Fruit fly (Drosophila melanogaster) whole organism, wandering third instar larva: Measurements from ENCODE around the gene Acsf3.

Source experiments
- Abd-B ChIP-seq: fragments of >200 bp; optimal IDR thresholded peaks from 2 replicates; lab custom pipeline; 2017; ENCODE audit warnings: missing biosample characterization, missing genetic modification characterization
- CG32264 ChIP-seq: fragments of 200-800 bp; sonication (Bioruptor generic); optimal IDR thresholded peaks from 2 replicates; lab custom pipeline; 2016; ENCODE audit warnings: missing biosample characterization, missing genetic modification characterization
- CG9705 ChIP-seq: fragments of 200-800 bp; sonication (Bioruptor generic); optimal IDR thresholded peaks from 2 replicates; lab custom pipeline; 2018; ENCODE audit warnings: missing biosample characterization, mild to moderate bottlenecking, missing genetic modification characterization
- CrebA ChIP-seq: fragments of 200-800 bp; sonication (Bioruptor generic); optimal IDR thresholded peaks from 2 replicates; lab custom pipeline; 2016; ENCODE audit warnings: missing biosample characterization, mild to moderate bottlenecking, missing genetic modification characterization, borderline replicate concordance
- Dfd ChIP-seq: fragments of >200 bp; optimal IDR thresholded peaks from 2 replicates; lab custom pipeline; 2017; ENCODE audit warnings: missing biosample characterization, missing genetic modification characterization
- Dif ChIP-seq: fragments of 200-275, 200-300 bp; sonication (Bioruptor generic); optimal IDR thresholded peaks from 2 replicates; lab custom pipeline; 2018; ENCODE audit warnings: missing biosample characterization, missing genetic modification characterization; ENCODE audit not compliant: partially characterized antibody
- GATAd ChIP-seq: sonication (Bioruptor generic); optimal IDR thresholded peaks from 2 replicates; lab custom pipeline; 2016; ENCODE audit warnings: missing biosample characterization, missing genetic modification characterization
- HLH106 ChIP-seq: fragments of 200-800 bp; optimal IDR thresholded peaks from 3 replicates; lab custom pipeline; 2019; ENCODE audit warnings: missing biosample characterization, mild to moderate bottlenecking, missing genetic modification characterization, moderate library complexity
- Hnf4 ChIP-seq: fragments of 200-800 bp; sonication (Bioruptor generic); optimal IDR thresholded peaks from 2 replicates; lab custom pipeline; 2016; ENCODE audit warnings: missing biosample characterization, mild to moderate bottlenecking, missing genetic modification characterization
- Hr78 ChIP-seq: fragments of >200 bp; optimal IDR thresholded peaks from 2 replicates; lab custom pipeline; 2017; ENCODE audit warnings: missing biosample characterization, missing genetic modification characterization
- Hr83 ChIP-seq: fragments of 200-300 bp; sonication (Bioruptor generic); optimal IDR thresholded peaks from 2 replicates; lab custom pipeline; 2016; ENCODE audit warnings: missing biosample characterization, mild to moderate bottlenecking, missing genetic modification characterization, moderate library complexity; ENCODE audit not compliant: poor library complexity, severe bottlenecking
- Jra ChIP-seq: sonication (Bioruptor generic); optimal IDR thresholded peaks from 2 replicates; lab custom pipeline; 2016; ENCODE audit warnings: missing biosample characterization, missing genetic modification characterization
- Mio ChIP-seq: sonication (Bioruptor generic); optimal IDR thresholded peaks from 2 replicates; lab custom pipeline; 2016; ENCODE audit warnings: missing biosample characterization, missing genetic modification characterization
- Myc ChIP-seq: fragments of >200 bp; optimal IDR thresholded peaks from 2 replicates; lab custom pipeline; 2017
- N ChIP-seq: fragments of >200 bp; optimal IDR thresholded peaks from 2 replicates; lab custom pipeline; 2018; ENCODE audit warnings: missing biosample characterization, missing external identifiers, missing genetic modification characterization
- OdsH ChIP-seq: fragments of 200-800 bp; sonication (Bioruptor generic); optimal IDR thresholded peaks from 2 replicates; lab custom pipeline; 2016; ENCODE audit warnings: missing biosample characterization, mild to moderate bottlenecking, missing genetic modification characterization
- Rel ChIP-seq, 2 experiments: fragments of 200-800 bp; sonication (Bioruptor generic) in 1 of 2; optimal IDR thresholded peaks; 2 replicates in 1 of 2; 3 replicates in 1 of 2; lab custom pipeline; 2016 to 2019; ENCODE audit warnings: mild to moderate bottlenecking in 2 of 2, missing biosample characterization in 2 of 2, missing genetic modification characterization in 2 of 2, moderate library complexity in 1 of 2
- Sp1 ChIP-seq: fragments of 200-800 bp; sonication (Bioruptor generic); optimal IDR thresholded peaks from 3 replicates; lab custom pipeline; 2019; ENCODE audit warnings: missing biosample characterization, mild to moderate bottlenecking, missing genetic modification characterization, moderate library complexity
- Vsx2 ChIP-seq: fragments of 200-300, 225-300 bp; sonication (Bioruptor generic); optimal IDR thresholded peaks from 2 replicates; lab custom pipeline; 2018; ENCODE audit warnings: missing biosample characterization, missing genetic modification characterization; ENCODE audit not compliant: partially characterized antibody
- br ChIP-seq: fragments of 200-800 bp; sonication (Bioruptor generic); optimal IDR thresholded peaks from 2 replicates; lab custom pipeline; 2016; ENCODE audit warnings: missing biosample characterization, missing genetic modification characterization
- brk ChIP-seq: fragments of 200-800 bp; sonication (Bioruptor generic); optimal IDR thresholded peaks from 2 replicates; lab custom pipeline; 2016; ENCODE audit warnings: missing biosample characterization, mild to moderate bottlenecking, missing genetic modification characterization
- dl ChIP-seq, 2 experiments: fragments of 175-275, 200-275 bp in 1 of 2; fragments of 200-275 bp in 1 of 2; sonication (Bioruptor generic); optimal IDR thresholded peaks; lab custom pipeline; 2018; ENCODE audit warnings: mild to moderate bottlenecking in 2 of 2, missing biosample characterization in 2 of 2, missing genetic modification characterization in 2 of 2, moderate library complexity in 2 of 2; ENCODE audit not compliant: partially characterized antibody in 2 of 2, insufficient read depth in 1 of 2
- dmrt93B ChIP-seq: fragments of 200-800 bp; sonication (Bioruptor generic); optimal IDR thresholded peaks from 2 replicates; lab custom pipeline; 2018; ENCODE audit warnings: missing biosample characterization, mild to moderate bottlenecking, missing genetic modification characterization
- ey ChIP-seq: fragments of 200-800 bp; sonication (Bioruptor generic); optimal IDR thresholded peaks from 2 replicates; lab custom pipeline; 2016; ENCODE audit warnings: missing biosample characterization, missing genetic modification characterization
- foxo ChIP-seq, 2 experiments: fragments of 200-800 bp; sonication (Bioruptor generic); optimal IDR thresholded peaks; 2 replicates in 1 of 2; 3 replicates in 1 of 2; lab custom pipeline; 2016 to 2017; ENCODE audit warnings: missing biosample characterization in 2 of 2, missing genetic modification characterization in 2 of 2
- fru ChIP-seq: fragments of 200-800 bp; sonication (Bioruptor generic); optimal IDR thresholded peaks from 3 replicates; lab custom pipeline; 2016; ENCODE audit warnings: missing biosample characterization, mild to moderate bottlenecking, missing genetic modification characterization
- h ChIP-seq: fragments of 200-800 bp; sonication (Bioruptor generic); optimal IDR thresholded peaks from 3 replicates; lab custom pipeline; 2016; ENCODE audit warnings: missing biosample characterization, mild to moderate bottlenecking, missing genetic modification characterization
- jim ChIP-seq: fragments of 175-275, 200-325 bp; sonication (Bioruptor generic); optimal IDR thresholded peaks from 2 replicates; lab custom pipeline; 2016; ENCODE audit warnings: missing biosample characterization, mild to moderate bottlenecking, missing genetic modification characterization
- lola ChIP-seq: fragments of >200 bp; optimal IDR thresholded peaks from 2 replicates; lab custom pipeline; 2017; ENCODE audit warnings: missing biosample characterization, missing genetic modification characterization
- pan ChIP-seq: fragments of >200 bp; optimal IDR thresholded peaks from 2 replicates; lab custom pipeline; 2017
- psq ChIP-seq: fragments of 200-800 bp; sonication (Bioruptor generic); optimal IDR thresholded peaks from 3 replicates; lab custom pipeline; 2017; ENCODE audit warnings: missing biosample characterization, mild to moderate bottlenecking, missing genetic modification characterization, moderate library complexity
- rgr ChIP-seq: fragments of 200-800 bp; sonication (Bioruptor generic); optimal IDR thresholded peaks from 3 replicates; lab custom pipeline; 2016; ENCODE audit warnings: missing biosample characterization, mild to moderate bottlenecking, missing genetic modification characterization
- sage ChIP-seq: fragments of 200-800 bp; sonication (Bioruptor generic); optimal IDR thresholded peaks from 2 replicates; lab custom pipeline; 2016; ENCODE audit warnings: missing biosample characterization, mild to moderate bottlenecking, missing genetic modification characterization
- sv ChIP-seq: fragments of 200-800 bp; sonication (Bioruptor generic); optimal IDR thresholded peaks from 3 replicates; lab custom pipeline; 2016; ENCODE audit warnings: missing biosample characterization, missing genetic modification characterization
- tai ChIP-seq: sonication (Bioruptor generic); optimal IDR thresholded peaks from 2 replicates; lab custom pipeline; 2016; ENCODE audit warnings: missing biosample characterization, missing genetic modification characterization
- usp ChIP-seq: fragments of >200 bp; optimal IDR thresholded peaks from 2 replicates; lab custom pipeline; 2017; ENCODE audit warnings: missing biosample characterization, missing genetic modification characterization
- woc ChIP-seq: sonication (Bioruptor generic); optimal IDR thresholded peaks from 2 replicates; lab custom pipeline; 2016; ENCODE audit warnings: missing biosample characterization, mild to moderate bottlenecking, missing genetic modification characterization

Acsf3 gene

DNA sequence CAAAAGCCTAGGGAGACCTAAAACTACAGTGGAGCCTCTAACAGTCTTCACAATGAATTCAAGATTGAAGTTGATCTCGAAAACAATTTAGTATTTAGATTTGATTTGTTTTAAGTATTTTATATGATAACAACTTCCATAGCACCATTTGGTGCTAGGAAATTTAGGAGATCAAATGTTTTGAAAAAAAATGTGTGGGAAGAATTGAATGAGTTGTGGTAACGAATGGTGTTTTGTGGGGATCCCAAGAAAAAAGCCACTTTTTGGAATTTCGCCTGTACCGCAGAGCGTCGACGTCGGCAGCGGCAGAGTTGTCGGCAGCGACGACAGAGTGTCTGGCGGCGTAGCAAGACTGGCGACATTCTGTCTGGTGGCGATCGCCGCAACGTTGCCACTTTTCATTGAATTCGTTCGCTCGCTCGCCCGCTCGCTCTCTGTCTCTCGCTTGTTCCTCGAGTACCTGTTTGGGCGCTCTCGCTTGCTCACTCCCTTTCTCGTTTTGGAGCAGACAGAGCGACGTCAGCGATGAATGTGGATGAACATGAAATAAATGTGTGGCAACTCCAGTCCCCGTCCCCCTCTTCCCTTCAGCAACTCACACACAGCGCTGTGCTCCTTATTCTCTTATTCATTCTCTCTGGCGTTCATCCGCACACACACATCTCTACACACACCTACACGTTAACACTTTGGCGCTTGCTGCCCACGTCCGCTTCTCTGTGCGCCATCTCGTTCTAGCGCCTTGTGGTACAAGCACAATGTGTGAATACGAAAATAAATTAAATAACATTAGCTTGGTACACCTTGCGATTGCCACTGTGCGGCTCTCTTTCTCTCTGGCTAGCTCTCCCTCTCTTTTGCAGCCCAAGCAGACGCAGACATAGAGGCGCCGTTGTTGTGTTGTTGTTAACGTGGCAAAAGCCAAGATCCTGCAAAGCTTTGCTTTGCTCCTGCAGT, 29.2 kb upstream of the Acsf3 start (continued):
- TF ChIP-seq dl (GFP tag; optimal IDR thresholded peaks at IDR 0.05; lab: Kevin White, UChicago; ENCODE audit: insufficient read depth in 1 of 2, partially characterized antibody in 2 of 2) (peak; percentile 63 to 75), Hnf4 (peak; percentile 48), GATAd (GFP tag; lab: Kevin White, UChicago) (no peak)

dm6 chrX:7300356-7300721, 28.5 kb upstream of the Acsf3 start:
- no peak for TF ChIP-seq brk (GFP tag; lab: Kevin White, UChicago)
- no peak for TF ChIP-seq Rel (GFP tag; optimal IDR thresholded peaks at IDR 0.05; lab: Kevin White, UChicago)
- TF ChIP-seq Rel (tag; optimal IDR thresholded peaks at IDR 0.05; lab: Kevin White, UChicago), result peak; percentile 83
- TF ChIP-seq Dif (GFP tag; lab: Kevin White, UChicago), result no peak
- TF ChIP-seq Myc (lab: Kevin White, UChicago), result no peak
- peak; percentile 88 for TF ChIP-seq Vsx2 (GFP tag; lab: Kevin White, UChicago)
- TF ChIP-seq rgr, result peak; percentile 27
- TF ChIP-seq Hnf4, result no peak
- peak; percentile 26 for TF ChIP-seq br (GFP tag; lab: Kevin White, UChicago)
- no peak for TF ChIP-seq sage
- TF ChIP-seq tai, result no peak
- TF ChIP-seq HLH106, result peak; percentile 61
- no peak for TF ChIP-seq jim (GFP tag; lab: Kevin White, UChicago)
- peak in 1 of 2 experiments; percentile 47 for TF ChIP-seq foxo (GFP tag; optimal IDR thresholded peaks at IDR 0.05; lab: Kevin White, UChicago)
- TF ChIP-seq sv (GFP tag; lab: Kevin White, UChicago), result no peak
- no peak for TF ChIP-seq Jra (GFP tag; lab: Kevin White, UChicago)
- no peak for TF ChIP-seq woc (GFP tag; lab: Kevin White, UChicago)
- no peak for TF ChIP-seq dl (GFP tag; optimal IDR thresholded peaks at IDR 0.05; lab: Kevin White, UChicago; ENCODE audit: insufficient read depth in 1 of 2, partially characterized antibody in 2 of 2)
- TF ChIP-seq OdsH, result peak; percentile 39
- no peak for TF ChIP-seq pan (lab: Kevin White, UChicago)
- TF ChIP-seq psq (GFP tag; lab: Kevin White, UChicago), result no peak
- peak; percentile 58 for TF ChIP-seq fru (GFP tag; lab: Kevin White, UChicago)
- TF ChIP-seq N (GFP tag; lab: Kevin White, UChicago), result no peak
- TF ChIP-seq CrebA (GFP tag; lab: Kevin White, UChicago), result no peak
- peak; percentile 22 for TF ChIP-seq Hr83
- TF ChIP-seq dmrt93B, result peak; percentile 41
- TF ChIP-seq GATAd (GFP tag; lab: Kevin White, UChicago), result no peak
- TF ChIP-seq Mio (GFP tag; lab: Kevin White, UChicago), result no peak
- TF ChIP-seq Sp1 (GFP tag; lab: Kevin White, UChicago), result peak; percentile 26
- TF ChIP-seq Abd-B (GFP tag; lab: Kevin White, UChicago), result no peak
- no peak for TF ChIP-seq Dfd (GFP tag; lab: Kevin White, UChicago)
- TF ChIP-seq usp (GFP tag; lab: Kevin White, UChicago), result no peak
- TF ChIP-seq h (GFP tag; lab: Kevin White, UChicago), result no peak
- TF ChIP-seq ey, result peak; percentile 52
- no peak for TF ChIP-seq CG9705 (GFP tag; lab: Kevin White, UChicago)

dm6 chrX:7300722-7301350, 28.0 kb upstream of the Acsf3 start:
- TF ChIP-seq Sp1 (GFP tag; lab: Kevin White, UChicago), result no peak
- TF ChIP-seq sage, result no peak
- TF ChIP-seq pan (lab: Kevin White, UChicago), result no peak
- no peak for TF ChIP-seq Abd-B (GFP tag; lab: Kevin White, UChicago)
- TF ChIP-seq Hnf4, result peak; percentile 36
- no peak for TF ChIP-seq woc (GFP tag; lab: Kevin White, UChicago)
- no peak for TF ChIP-seq ey
- TF ChIP-seq Hr83, result peak; percentile 42
- no peak for TF ChIP-seq usp (GFP tag; lab: Kevin White, UChicago)
- TF ChIP-seq Myc (lab: Kevin White, UChicago), result no peak
- no peak for TF ChIP-seq HLH106
- no peak for TF ChIP-seq Dfd (GFP tag; lab: Kevin White, UChicago)
- peak; percentile 46 to 55 for TF ChIP-seq dl (GFP tag; optimal IDR thresholded peaks at IDR 0.05; lab: Kevin White, UChicago; ENCODE audit: insufficient read depth in 1 of 2, partially characterized antibody in 2 of 2)
- TF ChIP-seq CG32264, result no peak
- TF ChIP-seq jim (GFP tag; lab: Kevin White, UChicago), result peak; percentile 80
- no peak for TF ChIP-seq br (GFP tag; lab: Kevin White, UChicago)
- no peak for TF ChIP-seq Jra (GFP tag; lab: Kevin White, UChicago)
- TF ChIP-seq dmrt93B, result no peak
- no peak for TF ChIP-seq GATAd (GFP tag; lab: Kevin White, UChicago)
- TF ChIP-seq CG9705 (GFP tag; lab: Kevin White, UChicago), result no peak
- TF ChIP-seq N (GFP tag; lab: Kevin White, UChicago), result no peak
- TF ChIP-seq Rel (GFP tag; optimal IDR thresholded peaks at IDR 0.05; lab: Kevin White, UChicago), result no peak
- no peak for TF ChIP-seq Rel (tag; optimal IDR thresholded peaks at IDR 0.05; lab: Kevin White, UChicago)
- no peak for TF ChIP-seq Hr78
- no peak for TF ChIP-seq foxo (GFP tag; optimal IDR thresholded peaks at IDR 0.05; lab: Kevin White, UChicago)
- no peak for TF ChIP-seq OdsH
- TF ChIP-seq tai, result no peak
- peak; percentile 32 for TF ChIP-seq fru (GFP tag; lab: Kevin White, UChicago)
- TF ChIP-seq Mio (GFP tag; lab: Kevin White, UChicago), result no peak
- no peak for TF ChIP-seq sv (GFP tag; lab: Kevin White, UChicago)
- TF ChIP-seq lola (GFP tag; lab: Kevin White, UChicago), result no peak
- TF ChIP-seq h (GFP tag; lab: Kevin White, UChicago), result peak; percentile 48
- TF ChIP-seq Dif (GFP tag; lab: Kevin White, UChicago), result peak; percentile 67
- no peak for TF ChIP-seq Vsx2 (GFP tag; lab: Kevin White, UChicago)
